Fruit fly (Drosophila melanogaster) whole organism, embryonic: ENCODE data around the gene gdl.

Source experiments
- Atf6 ChIP-seq: fragments of 200-800 bp; sonication (Bioruptor generic); IDR thresholded peaks from 2 replicates; pipeline ENCODE4 v1.3.6; 2022; ENCODE audit warnings: missing biosample characterization, missing genetic modification characterization
- Bteb2 ChIP-seq: fragments of 200-800 bp; sonication (Bioruptor generic); optimal IDR thresholded peaks from 2 replicates; lab custom pipeline; 2016; ENCODE audit warnings: missing biosample characterization, missing genetic modification characterization
- CG10274 ChIP-seq: fragments of 200-800 bp; sonication (Bioruptor generic); optimal IDR thresholded peaks from 3 replicates; lab custom pipeline; 2017; ENCODE audit warnings: missing biosample characterization, mild to moderate bottlenecking, missing genetic modification characterization
- CG11695 ChIP-seq: fragments of 200-800 bp; sonication (Bioruptor generic); IDR thresholded peaks from 3 replicates; pipeline ENCODE4 v1.3.6; 2022; ENCODE audit warnings: missing biosample characterization, missing genetic modification characterization
- CG11696 ChIP-seq: fragments of 200-800 bp; sonication (Bioruptor generic); IDR thresholded peaks from 2 replicates; pipeline ENCODE4 v1.3.6; 2022; ENCODE audit warnings: missing biosample characterization, missing genetic modification characterization
- CG12236 ChIP-seq: fragments of 200-800 bp; sonication (Bioruptor generic); optimal IDR thresholded peaks from 2 replicates; lab custom pipeline; 2016; ENCODE audit warnings: missing biosample characterization, missing genetic modification characterization
- CG1233 ChIP-seq: fragments of 200-800 bp; sonication (Bioruptor generic); optimal IDR thresholded peaks from 4 replicates; lab custom pipeline; 2018; ENCODE audit warnings: missing biosample characterization, mild to moderate bottlenecking, missing genetic modification characterization
- CG12391 ChIP-seq: fragments of 200-800 bp; sonication (Bioruptor generic); optimal IDR thresholded peaks from 3 replicates; lab custom pipeline; 2018; ENCODE audit warnings: missing biosample characterization, mild to moderate bottlenecking, missing genetic modification characterization, moderate library complexity
- CG13287 ChIP-seq: fragments of 200-800 bp; sonication (Bioruptor generic); IDR thresholded peaks from 2 replicates; pipeline ENCODE4 v1.3.6; 2022; ENCODE audit warnings: missing biosample characterization, missing genetic modification characterization; ENCODE audit not compliant: partially characterized antibody
- CG14710 ChIP-seq: fragments of 200-800 bp; sonication (Bioruptor generic); optimal IDR thresholded peaks from 3 replicates; lab custom pipeline; 2019; ENCODE audit warnings: missing biosample characterization, mild to moderate bottlenecking, missing genetic modification characterization, moderate library complexity
- CG14965 ChIP-seq: fragments of 200-800 bp; sonication (Bioruptor generic); optimal IDR thresholded peaks from 2 replicates; lab custom pipeline; 2016; ENCODE audit warnings: missing biosample characterization, missing genetic modification characterization, borderline replicate concordance
- CG16863 ChIP-seq: fragments of 200-800 bp; sonication (Bioruptor generic); optimal IDR thresholded peaks from 3 replicates; lab custom pipeline; 2016; ENCODE audit warnings: missing biosample characterization, missing genetic modification characterization
- CG17568 ChIP-seq: fragments of 200-800 bp; sonication (Bioruptor generic); optimal IDR thresholded peaks from 2 replicates; lab custom pipeline; 2018; ENCODE audit warnings: missing biosample characterization, mild to moderate bottlenecking, missing genetic modification characterization, moderate library complexity
- CG18764 ChIP-seq: fragments of 200-800 bp; sonication (Bioruptor generic); optimal IDR thresholded peaks from 3 replicates; lab custom pipeline; 2016; ENCODE audit warnings: missing biosample characterization, missing genetic modification characterization
- CG2712 ChIP-seq: fragments of 200-800 bp; optimal IDR thresholded peaks from 3 replicates; lab custom pipeline; 2019; ENCODE audit warnings: missing biosample characterization, mild to moderate bottlenecking, missing genetic modification characterization, moderate library complexity
- CG31224 ChIP-seq: fragments of 200-800 bp; sonication (Bioruptor generic); IDR thresholded peaks from 2 replicates; pipeline ENCODE4 v1.3.6; 2022; ENCODE audit warnings: missing biosample characterization, missing genetic modification characterization
- CG33557 ChIP-seq: fragments of 200-800 bp; sonication (Bioruptor generic); optimal IDR thresholded peaks from 2 replicates; lab custom pipeline; 2019; ENCODE audit warnings: missing biosample characterization, mild to moderate bottlenecking, missing genetic modification characterization, moderate library complexity
- CG34376 ChIP-seq: fragments of 200-800 bp; sonication (Bioruptor generic); optimal IDR thresholded peaks from 2 replicates; lab custom pipeline; 2018; ENCODE audit warnings: missing biosample characterization, mild to moderate bottlenecking, missing genetic modification characterization
- CG6654 ChIP-seq: fragments of 200-800 bp; sonication (Bioruptor generic); optimal IDR thresholded peaks from 2 replicates; lab custom pipeline; 2017; ENCODE audit warnings: missing biosample characterization, mild to moderate bottlenecking, missing genetic modification characterization
- CG6813 ChIP-seq: fragments of 200-800 bp; sonication (Bioruptor generic); optimal IDR thresholded peaks from 2 replicates; lab custom pipeline; 2017; ENCODE audit warnings: missing biosample characterization, missing genetic modification characterization, mild to moderate bottlenecking, moderate library complexity, missing genetic modification reagents
- D19A ChIP-seq: fragments of 200-800 bp; optimal IDR thresholded peaks from 3 replicates; lab custom pipeline; 2019; ENCODE audit warnings: missing biosample characterization, mild to moderate bottlenecking, missing genetic modification characterization, moderate library complexity
- Dad ChIP-seq: fragments of 200-800 bp; sonication (Bioruptor generic); optimal IDR thresholded peaks from 3 replicates; lab custom pipeline; 2016; ENCODE audit warnings: missing biosample characterization, missing genetic modification characterization
- Doc2 ChIP-seq: fragments of 200-800 bp; sonication (Bioruptor generic); IDR thresholded peaks from 2 replicates; pipeline ENCODE4 v1.3.6; 2022; ENCODE audit warnings: missing biosample characterization, missing genetic modification characterization
- YL-1 ChIP-seq: fragments of 200-800 bp; sonication (Bioruptor generic); optimal IDR thresholded peaks from 3 replicates; lab custom pipeline; 2017; ENCODE audit warnings: missing biosample characterization, mild to moderate bottlenecking, missing genetic modification characterization
- ac ChIP-seq: fragments of 200-800 bp; sonication (Bioruptor generic); optimal IDR thresholded peaks from 3 replicates; lab custom pipeline; 2017; ENCODE audit warnings: missing biosample characterization, mild to moderate bottlenecking, missing genetic modification characterization
- ara ChIP-seq: fragments of 200-800 bp; sonication (Bioruptor generic); IDR thresholded peaks from 2 replicates; pipeline ENCODE4 v1.3.6; 2022; ENCODE audit warnings: missing biosample characterization, missing genetic modification characterization
- cas ChIP-seq: fragments of 200-800 bp; sonication (Bioruptor generic); IDR thresholded peaks from 2 replicates; pipeline ENCODE4 v1.3.6; 2022; ENCODE audit warnings: missing biosample characterization, missing genetic modification characterization
- chm ChIP-seq: fragments of 200-800 bp; sonication (Bioruptor generic); IDR thresholded peaks from 2 replicates; pipeline ENCODE4 v1.3.6; 2022; ENCODE audit warnings: missing biosample characterization, missing genetic modification characterization
- dati ChIP-seq: fragments of 200-800 bp; sonication (Bioruptor generic); IDR thresholded peaks from 2 replicates; pipeline ENCODE4 v1.3.6; 2022; ENCODE audit warnings: missing biosample characterization, missing genetic modification characterization
- jing ChIP-seq: fragments of 200-800 bp; sonication (Bioruptor generic); optimal IDR thresholded peaks from 2 replicates; lab custom pipeline; 2018; ENCODE audit warnings: missing biosample characterization, mild to moderate bottlenecking, missing genetic modification characterization
- maf-S ChIP-seq: fragments of 200-800 bp; sonication (Bioruptor generic); optimal IDR thresholded peaks from 2 replicates; lab custom pipeline; 2016; ENCODE audit warnings: missing biosample characterization, missing genetic modification characterization
- nom ChIP-seq: fragments of 200-800 bp; sonication (Bioruptor generic); optimal IDR thresholded peaks from 2 replicates; lab custom pipeline; 2017; ENCODE audit warnings: missing biosample characterization, missing genetic modification characterization, mild to moderate bottlenecking, moderate library complexity, missing genetic modification reagents
- pho ChIP-seq: fragments of 200-800 bp; sonication (Bioruptor generic); optimal IDR thresholded peaks from 2 replicates; lab custom pipeline; 2016; ENCODE audit warnings: missing biosample characterization, missing genetic modification characterization
- psq ChIP-seq: fragments of 200-800 bp; sonication (Bioruptor generic); optimal IDR thresholded peaks from 2 replicates; lab custom pipeline; 2017; ENCODE audit warnings: missing biosample characterization, missing genetic modification characterization
- ssp ChIP-seq: fragments of 200-800 bp; sonication (Bioruptor generic); IDR thresholded peaks from 2 replicates; pipeline ENCODE4 v1.3.6; 2022; ENCODE audit warnings: missing biosample characterization, missing genetic modification characterization
- unpg ChIP-seq: fragments of 200-800 bp; sonication (Bioruptor generic); optimal IDR thresholded peaks from 3 replicates; lab custom pipeline; 2018; ENCODE audit warnings: missing biosample characterization, mild to moderate bottlenecking, missing genetic modification characterization, moderate library complexity
- yki ChIP-seq: fragments of >200 bp; optimal IDR thresholded peaks from 3 replicates; lab custom pipeline; 2018
- zen2 ChIP-seq: fragments of 200-800 bp; sonication (Bioruptor generic); IDR thresholded peaks from 3 replicates; pipeline ENCODE4 v1.3.6; 2022; ENCODE audit warnings: missing biosample characterization, missing genetic modification characterization; ENCODE audit not compliant: partially characterized antibody

gdl gene

dm6 chr3L:15495449-15495848 is 13.8 kb upstream of the gdl start, which contains the start of gene CG12355:
Gene CG12355 (minus strand): TSS chr3L:15495549.
- TF ChIP-seq zen2 (GFP tag; lab: Robert Waterston, UW) (no peak), nom (GFP tag; lab: Kevin White, UChicago) (no peak), Bteb2 (GFP tag; lab: Kevin White, UChicago) (no peak), CG18764 (GFP tag; lab: Kevin White, UChicago) (no peak), yki (lab: Kevin White, UChicago) (no peak), psq (GFP tag; lab: Kevin White, UChicago) (no peak), CG16863 (no peak), pho (GFP tag; lab: Kevin White, UChicago) (no peak), D19A (tag; lab: Kevin White, UChicago) (no peak), CG14710 (tag; lab: Kevin White, UChicago) (no peak), CG31224 (GFP tag; lab: Robert Waterston, UW) (no peak), CG13287 (GFP tag; lab: Robert Waterston, UW) (no peak), ara (no peak), CG6813 (no peak), CG34376 (no peak), CG2712 (no peak), CG12391 (tag; lab: Kevin White, UChicago) (no peak)

- no peak for TF ChIP-seq ac
- TF ChIP-seq chm (GFP tag; lab: Robert Waterston, UW): no peak
- no peak for TF ChIP-seq CG33557 (GFP tag; lab: Kevin White, UChicago)
- no peak for TF ChIP-seq CG1233 (GFP tag; lab: Kevin White, UChicago)
- no peak for TF ChIP-seq CG10274
- TF ChIP-seq CG17568: no peak
- TF ChIP-seq CG12236 (GFP tag; lab: Kevin White, UChicago): no peak
- TF ChIP-seq cas (GFP tag; lab: Robert Waterston, UW): no peak
- TF ChIP-seq CG14965 (GFP tag; lab: Kevin White, UChicago): no peak
- no peak for TF ChIP-seq CG11695 (GFP tag; lab: Robert Waterston, UW)
- no peak for TF ChIP-seq maf-S (GFP tag; lab: Kevin White, UChicago)
- TF ChIP-seq jing (GFP tag; lab: Kevin White, UChicago): no peak
- TF ChIP-seq ssp (GFP tag; lab: Robert Waterston, UW): no peak
- no peak for TF ChIP-seq Doc2 (GFP tag; lab: Robert Waterston, UW)
- no peak for TF ChIP-seq Atf6 (GFP tag; lab: Robert Waterston, UW)
- TF ChIP-seq pho (GFP tag; lab: Kevin White, UChicago): no peak
- TF ChIP-seq YL-1 (GFP tag; lab: Kevin White, UChicago): no peak
- TF ChIP-seq unpg (GFP tag; lab: Kevin White, UChicago): no peak
Measured at dm6 chr3L:15496274-15496673, 13.0 kb upstream of the gdl start, which contains the start of gene CG13455. Gene CG13455 (plus strand): TSS chr3L:15496574.

DNA sequence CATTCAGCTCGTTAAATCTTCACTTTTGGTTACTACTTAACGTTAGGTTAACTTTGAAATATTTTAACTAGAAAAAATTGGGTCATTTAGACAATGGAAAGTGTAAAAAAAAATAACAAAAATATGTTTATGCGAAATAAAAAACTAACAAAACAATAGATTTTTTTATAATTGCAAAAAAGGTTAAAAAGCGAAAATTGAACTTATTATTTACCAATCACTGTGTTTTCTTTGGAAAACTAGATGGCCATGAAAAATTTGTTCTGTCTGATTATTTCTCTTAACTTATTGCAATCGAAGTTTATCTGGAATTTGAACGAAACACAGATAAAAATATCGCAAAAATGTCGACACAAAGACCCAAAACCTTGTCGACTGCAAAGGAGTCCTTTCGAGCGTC is 11.3 kb upstream of the gdl start, which contains the start of gene CG7276:
CG7276 (plus strand) TSS at position 301 of the 400 bp plus-strand sequence.
- no peak for TF ChIP-seq dati (GFP tag; lab: Robert Waterston, UW)
- TF ChIP-seq CG11696: no peak
- no peak for TF ChIP-seq Dad
- no peak for TF ChIP-seq CG6654 (GFP tag; lab: Kevin White, UChicago)
- TF ChIP-seq, all 482 proteins: peak for 0
